Worm (Caenorhabditis elegans): ENCODE results near the gene mes-4.

The mes-4 gene

ce11 chrV:13416076-13416475, 21.3 kb downstream of the mes-4 start:
- TF ChIP-seq nhr-77 (tag; optimal IDR thresholded peaks at IDR 0.05): peak; percentile 79
- no peak for TF ChIP-seq ZK546.5 (tag; optimal IDR thresholded peaks at IDR 0.05)
- peak; percentile 39 for TF ChIP-seq ceh-82 (tag; optimal IDR thresholded peaks at IDR 0.05)
- peak; percentile 46 for TF ChIP-seq nhr-43 (tag; optimal IDR thresholded peaks at IDR 0.05; ENCODE audit: poor library complexity, severe bottlenecking)
- no peak for TF ChIP-seq elt-1 (tag; optimal IDR thresholded peaks at IDR 0.05)
- TF ChIP-seq nhr-25 (tag; optimal IDR thresholded peaks at IDR 0.05): peak; percentile 4
- no peak for TF ChIP-seq zag-1 (tag; optimal IDR thresholded peaks at IDR 0.05)
- no peak for TF ChIP-seq elt-2 (tag; optimal IDR thresholded peaks at IDR 0.05)
- TF ChIP-seq aly-2 (tag; optimal IDR thresholded peaks at IDR 0.05): no peak
- no peak for TF ChIP-seq pqm-1 (tag; optimal IDR thresholded peaks at IDR 0.05)

ce11 chrV:13415462-13415861, 21.9 kb downstream of the mes-4 start:
- TF ChIP-seq lsy-12 (tag; optimal IDR thresholded peaks at IDR 0.05) (peak; percentile 22), pha-4 (tag; optimal IDR thresholded peaks at IDR 0.05) (no peak), ama-1 (optimal IDR thresholded peaks at IDR 0.05) (no peak), nhr-77 (tag; optimal IDR thresholded peaks at IDR 0.05) (no peak)

ce11 chrV:13414585-13414984, 22.8 kb downstream of the mes-4 start, which contains the start of gene cut-2:
Gene cut-2 (plus strand): TSS chrV:13414949.
- no peak for TF ChIP-seq nhr-67 (tag; optimal IDR thresholded peaks at IDR 0.05)
- TF ChIP-seq nhr-25 (tag; optimal IDR thresholded peaks at IDR 0.05): peak; percentile 10

ce11 chrV:13413301-13413700, 24.0 kb downstream of the mes-4 start:
- TF ChIP-seq nhr-25 (tag; optimal IDR thresholded peaks at IDR 0.05): peak; percentile 88
- TF ChIP-seq nhr-23 (tag; optimal IDR thresholded peaks at IDR 0.05): peak; percentile 31
- TF ChIP-seq nhr-43 (tag; optimal IDR thresholded peaks at IDR 0.05; ENCODE audit: poor library complexity, severe bottlenecking): no peak
- no peak for TF ChIP-seq ama-1 (optimal IDR thresholded peaks at IDR 0.05)
- TF ChIP-seq fkh-10 (GFP tag; optimal IDR thresholded peaks at IDR 0.05): no peak
- peak; percentile 24 for TF ChIP-seq fos-1 (tag; optimal IDR thresholded peaks at IDR 0.05)
- TF ChIP-seq mml-1 (tag; optimal IDR thresholded peaks at IDR 0.05): no peak
- peak in 1 of 3 experiments; percentile 37 for TF ChIP-seq elt-3 (tag; optimal IDR thresholded peaks at IDR 0.05)

ce11 chrV:13411992-13412298, 25.4 kb downstream of the mes-4 start:
- TF ChIP-seq nhr-28 (tag; optimal IDR thresholded peaks at IDR 0.05): no peak
- no peak for TF ChIP-seq sea-2 (GFP tag; optimal IDR thresholded peaks at IDR 0.05)
- TF ChIP-seq nhr-25 (tag; optimal IDR thresholded peaks at IDR 0.05): no peak
- no peak for TF ChIP-seq ceh-9 (tag; optimal IDR thresholded peaks at IDR 0.05)
- TF ChIP-seq unc-39 (tag; optimal IDR thresholded peaks at IDR 0.05): no peak
- no peak for TF ChIP-seq skn-1 (tag; optimal IDR thresholded peaks at IDR 0.05)

ce11 chrV:13411225-13411991, 25.9 kb downstream of the mes-4 start:
- TF ChIP-seq elt-3 (tag; optimal IDR thresholded peaks at IDR 0.05) (peak in 1 of 3 experiments; percentile 41), nhr-11 (tag; optimal IDR thresholded peaks at IDR 0.05) (no peak), ama-1 (optimal IDR thresholded peaks at IDR 0.05) (peak; percentile 81), nhr-28 (tag; optimal IDR thresholded peaks at IDR 0.05) (no peak), ceh-16 (tag; optimal IDR thresholded peaks at IDR 0.05) (no peak), mml-1 (tag; optimal IDR thresholded peaks at IDR 0.05) (no peak), aly-2 (tag; optimal IDR thresholded peaks at IDR 0.05) (no peak), nhr-43 (tag; optimal IDR thresholded peaks at IDR 0.05; ENCODE audit: poor library complexity, severe bottlenecking) (peak; percentile 29), snpc-4 (tag; optimal IDR thresholded peaks at IDR 0.05) (no peak), nhr-77 (tag; optimal IDR thresholded peaks at IDR 0.05) (peak; percentile 38), nhr-25 (tag; optimal IDR thresholded peaks at IDR 0.05) (peak; percentile 86), hmg-11 (tag; optimal IDR thresholded peaks at IDR 0.05) (no peak)

ce11 chrV:13410688-13411087, 26.7 kb downstream of the mes-4 start, which contains the start of gene F53F1.4:
Gene F53F1.4 (plus strand): TSS chrV:13411077.
- TF ChIP-seq nhr-77 (tag; optimal IDR thresholded peaks at IDR 0.05): no peak
- TF ChIP-seq nhr-25 (tag; optimal IDR thresholded peaks at IDR 0.05): peak; percentile 69

Data from whole organism, L3 larva.